Worm (Caenorhabditis elegans) whole organism, young adult: ENCODE data around the gene sre-14.
A peak's percentile ranks its signal among the peaks of the same experiment; 100 is the strongest.

Source experiments
- D2030.7 ChIP-seq: fragments of 200-800 bp; sonication (Bioruptor generic); IDR thresholded peaks from 2 replicates; pipeline ENCODE4 v1.3.6; 2022; ENCODE audit warnings: missing genetic modification reagents, missing genetic modification characterization, missing compliant biosample characterization
- F23B12.7 ChIP-seq: sonication (generic microtip); optimal IDR thresholded peaks from 2 replicates; lab custom pipeline; 2017; ENCODE audit warnings: missing genetic modification characterization, mild to moderate bottlenecking, missing compliant biosample characterization, antibody characterized with exemption, moderate library complexity; ENCODE audit not compliant: insufficient read depth
- F33H1.4 ChIP-seq: fragments of 200-800 bp; sonication (Bioruptor generic); IDR thresholded peaks from 2 replicates; pipeline ENCODE4 v1.3.6; 2022; ENCODE audit warnings: missing genetic modification reagents, missing genetic modification characterization, missing compliant biosample characterization
- K11D2.4 ChIP-seq: fragments of 200-800 bp; sonication (Bioruptor generic); IDR thresholded peaks from 2 replicates; pipeline ENCODE4 v1.3.6; 2022; ENCODE audit warnings: missing genetic modification reagents, missing genetic modification characterization, missing compliant biosample characterization
- T26A5.8 ChIP-seq: sonication (generic microtip); optimal IDR thresholded peaks from 2 replicates; lab custom pipeline; 2016; ENCODE audit warnings: missing genetic modification characterization, missing compliant biosample characterization
- aptf-2 ChIP-seq: fragments of 200-800 bp; sonication (Bioruptor generic); conservative IDR thresholded peaks from 2 replicates; pipeline ENCODE4 v1.3.6; 2022; ENCODE audit warnings: missing genetic modification reagents, missing genetic modification characterization, missing compliant biosample characterization
- atf-7 ChIP-seq: sonication (generic microtip); optimal IDR thresholded peaks from 2 replicates; lab custom pipeline; 2017; ENCODE audit warnings: mild to moderate bottlenecking, missing genetic modification characterization, missing compliant biosample characterization
- ceh-27 ChIP-seq: fragments of 200-800 bp; sonication (Bioruptor generic); optimal IDR thresholded peaks from 2 replicates; lab custom pipeline; 2018; ENCODE audit warnings: mild to moderate bottlenecking, missing genetic modification characterization, moderate library complexity, missing compliant biosample characterization
- dox-1 ChIP-seq: fragments of 200-800 bp; sonication (Bioruptor generic); IDR thresholded peaks from 2 replicates; pipeline ENCODE4 v1.3.6; 2022; ENCODE audit warnings: missing genetic modification reagents, missing genetic modification characterization, missing compliant biosample characterization
- ekl-4 ChIP-seq: fragments of 200-800 bp; sonication (Bioruptor generic); IDR thresholded peaks from 2 replicates; pipeline ENCODE4 v1.3.6; 2022; ENCODE audit warnings: missing genetic modification reagents, missing genetic modification characterization, missing compliant biosample characterization
- hmg-1.2 ChIP-seq: fragments of 200-800 bp; sonication (Bioruptor generic); IDR thresholded peaks from 2 replicates; pipeline ENCODE4 v1.3.6; 2022; ENCODE audit warnings: missing genetic modification reagents, missing genetic modification characterization, missing compliant biosample characterization
- lag-1 ChIP-seq: fragments of 200-800 bp; sonication (Bioruptor generic); IDR thresholded peaks from 2 replicates; pipeline ENCODE4 v1.3.6; 2022; ENCODE audit warnings: missing genetic modification reagents, missing genetic modification characterization, missing compliant biosample characterization
- let-526 ChIP-seq: fragments of 200-800 bp; sonication (Bioruptor generic); IDR thresholded peaks from 2 replicates; pipeline ENCODE4 v1.3.6; 2022; ENCODE audit warnings: missing genetic modification reagents, missing genetic modification characterization, missing compliant biosample characterization
- let-607 ChIP-seq, 2 experiments: fragments of 200-800 bp in 1 of 2; sonication (Bioruptor generic) in 1 of 2; sonication (generic microtip) in 1 of 2; optimal IDR thresholded peaks; 2 replicates each; lab custom pipeline; 2016 to 2018; ENCODE audit warnings: mild to moderate bottlenecking in 2 of 2, missing compliant biosample characterization in 2 of 2, missing genetic modification characterization in 2 of 2, moderate library complexity in 2 of 2, missing genotype in 1 of 2
- lin-40 ChIP-seq: sonication (generic microtip); optimal IDR thresholded peaks from 2 replicates; lab custom pipeline; 2016; ENCODE audit warnings: missing genetic modification characterization, mild to moderate bottlenecking, missing compliant biosample characterization, missing genotype, missing genetic modification reagents
- lsl-1 ChIP-seq: fragments of 200-800 bp; sonication (Bioruptor generic); optimal IDR thresholded peaks from 2 replicates; lab custom pipeline; 2018; ENCODE audit warnings: mild to moderate bottlenecking, missing genetic modification characterization, moderate library complexity, missing compliant biosample characterization
- madf-6 ChIP-seq: fragments of 200-800 bp; sonication (Bioruptor generic); IDR thresholded peaks from 2 replicates; pipeline ENCODE4 v1.3.6; 2022; ENCODE audit warnings: missing genetic modification reagents, missing genetic modification characterization, missing compliant biosample characterization
- madf-8 ChIP-seq: fragments of 200-800 bp; sonication (Bioruptor generic); conservative IDR thresholded peaks from 2 replicates; pipeline ENCODE4 v1.3.6; 2022; ENCODE audit warnings: missing genetic modification reagents, missing genetic modification characterization, missing compliant biosample characterization
- nhr-120 ChIP-seq: fragments of 200-800 bp; sonication (Bioruptor generic); IDR thresholded peaks from 2 replicates; pipeline ENCODE4 v1.3.6; 2022; ENCODE audit warnings: missing genetic modification characterization, missing compliant biosample characterization
- nhr-179 ChIP-seq: sonication (generic microtip); optimal IDR thresholded peaks from 2 replicates; lab custom pipeline; 2016; ENCODE audit warnings: mild to moderate bottlenecking, missing genetic modification characterization, missing compliant biosample characterization
- nhr-80 ChIP-seq: sonication (generic microtip); optimal IDR thresholded peaks from 2 replicates; lab custom pipeline; 2016; ENCODE audit warnings: missing genetic modification characterization, missing compliant biosample characterization
- rcor-1 ChIP-seq: fragments of 200-800 bp; sonication (Bioruptor generic); IDR thresholded peaks from 2 replicates; pipeline ENCODE4 v1.3.6; 2022; ENCODE audit warnings: missing genetic modification reagents, missing genetic modification characterization, missing compliant biosample characterization
- snpc-1.3 ChIP-seq: sonication (generic microtip); optimal IDR thresholded peaks from 2 replicates; lab custom pipeline; 2017; ENCODE audit warnings: missing genetic modification characterization, mild to moderate bottlenecking, missing compliant biosample characterization, antibody characterized with exemption, moderate library complexity, missing genotype, missing genetic modification reagents; ENCODE audit not compliant: insufficient read depth
- snpc-4 ChIP-seq, 5 experiments: fragments of 150-350 bp in 1 of 5; sonication (generic microtip) in 4 of 5; optimal IDR thresholded peaks; 2 replicates each; lab custom pipeline; 2014 to 2018; ENCODE audit warnings: missing genetic modification characterization in 5 of 5, missing biosample characterization in 3 of 5, antibody characterized with exemption in 2 of 5, mild to moderate bottlenecking in 2 of 5, missing compliant biosample characterization in 2 of 5, missing genotype in 2 of 5, moderate library complexity in 2 of 5, missing genetic modification reagents in 1 of 5
- unc-62 ChIP-seq: fragments of 150-350 bp; optimal IDR thresholded peaks from 2 replicates; lab custom pipeline; 2014; ENCODE audit warnings: missing biosample characterization, missing genetic modification reagents, missing genetic modification characterization
- xnd-1 ChIP-seq: sonication (generic microtip); optimal IDR thresholded peaks from 2 replicates; lab custom pipeline; 2016; ENCODE audit warnings: missing genotype, missing genetic modification reagents, missing genetic modification characterization, missing compliant biosample characterization
- ztf-18 ChIP-seq: sonication (generic microtip); optimal IDR thresholded peaks from 2 replicates; lab custom pipeline; 2016; ENCODE audit warnings: missing genotype, mild to moderate bottlenecking, missing genetic modification characterization, missing compliant biosample characterization
- ztf-26 ChIP-seq: sonication (generic microtip); optimal IDR thresholded peaks from 2 replicates; lab custom pipeline; 2017; ENCODE audit warnings: missing genetic modification characterization, missing compliant biosample characterization
- ztf-3 ChIP-seq: fragments of 200-800 bp; sonication (Bioruptor generic); optimal IDR thresholded peaks from 2 replicates; lab custom pipeline; 2018; ENCODE audit warnings: mild to moderate bottlenecking, missing genetic modification characterization, missing compliant biosample characterization

sre-14 gene

DNA sequence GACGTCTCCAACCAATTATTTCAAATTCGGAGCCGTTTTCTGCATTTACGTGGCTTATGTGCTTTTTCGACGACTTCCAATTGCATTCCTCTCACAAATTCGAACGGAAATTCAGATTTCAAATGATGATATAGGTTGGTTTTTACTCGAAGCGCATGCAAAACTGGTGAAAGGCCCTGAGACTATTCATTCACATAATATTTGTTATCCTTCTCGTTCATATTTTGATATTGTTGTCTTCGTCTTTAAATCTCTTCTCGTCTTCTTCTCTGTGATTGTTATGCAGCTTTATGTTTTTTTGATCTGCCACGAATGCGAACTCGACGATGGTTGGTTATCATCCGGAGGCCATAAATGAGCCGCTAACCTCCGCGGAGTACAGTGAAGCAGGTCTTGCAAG is 21.6 kb upstream of the sre-14 start, which contains the start of gene hpo-12:
Gene hpo-12 (plus strand): TSS at position 301 of the 400 bp plus-strand sequence.
- no peak for TF ChIP-seq rcor-1 (GFP tag; lab: Robert Waterston, UW)
- no peak for TF ChIP-seq ztf-26
- TF ChIP-seq unc-62 (GFP tag; lab: Kevin White, UChicago): no peak
- TF ChIP-seq ceh-27 (GFP tag; lab: Kevin White, UChicago): no peak
- TF ChIP-seq F23B12.7: no peak
- TF ChIP-seq ztf-3: no peak
- no peak for TF ChIP-seq hmg-1.2 (GFP tag; lab: Robert Waterston, UW)
- no peak for TF ChIP-seq aptf-2
- TF ChIP-seq lin-40 (tag; lab: Kevin White, UChicago): no peak
- TF ChIP-seq K11D2.4 (GFP tag; lab: Robert Waterston, UW): no peak
- no peak for TF ChIP-seq let-526 (GFP tag; lab: Robert Waterston, UW)
- TF ChIP-seq, all 124 proteins: peak for 0

DNA sequence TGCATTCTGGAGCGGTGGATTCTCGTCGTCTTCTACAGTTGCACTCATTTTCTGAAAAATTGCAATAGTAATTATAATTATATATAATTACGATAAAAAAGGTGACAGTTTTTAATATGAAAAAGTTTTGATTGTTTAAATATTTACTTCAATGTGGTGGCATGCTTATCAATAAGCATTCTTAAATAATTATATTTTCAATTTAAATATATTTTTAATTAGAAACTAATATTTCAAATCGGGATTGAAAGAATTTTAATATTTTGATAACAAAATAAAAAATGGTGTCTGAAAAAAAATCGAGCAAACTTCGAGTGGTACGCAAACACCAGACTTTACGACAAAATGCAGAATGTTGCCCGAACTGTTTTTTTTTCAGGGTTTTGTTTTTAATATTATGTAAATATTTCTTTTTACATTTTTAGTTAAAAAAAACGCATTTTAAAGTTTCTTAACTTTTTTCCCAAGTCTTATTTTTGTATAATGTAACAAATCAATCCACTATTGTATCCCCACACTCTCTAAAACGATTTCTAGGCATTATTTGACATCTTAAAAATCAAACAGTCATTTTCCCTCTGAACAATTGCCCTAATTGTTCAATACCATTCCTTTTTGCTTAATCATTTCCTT is 21.0 kb upstream of the sre-14 start, which contains the start of the genes C42C1.12 and C42C1.19:
Gene C42C1.12 (minus strand): TSS at position 51 of the 633 bp plus-strand sequence.
Gene C42C1.19 (plus strand): TSS at position 583 of the 633 bp plus-strand sequence.
- TF ChIP-seq lin-40 (tag; lab: Kevin White, UChicago): no peak
- TF ChIP-seq nhr-120 (GFP tag; lab: Robert Waterston, UW): no peak
- no peak for TF ChIP-seq ceh-27 (GFP tag; lab: Kevin White, UChicago)
- TF ChIP-seq F33H1.4 (GFP tag; lab: Robert Waterston, UW): 0 out of 2 replicates have a peak, but pooled peaks have one; percentile 24
- TF ChIP-seq atf-7 (tag; lab: Kevin White, UChicago): no peak
- TF ChIP-seq, all 124 proteins: peak for 1

DNA sequence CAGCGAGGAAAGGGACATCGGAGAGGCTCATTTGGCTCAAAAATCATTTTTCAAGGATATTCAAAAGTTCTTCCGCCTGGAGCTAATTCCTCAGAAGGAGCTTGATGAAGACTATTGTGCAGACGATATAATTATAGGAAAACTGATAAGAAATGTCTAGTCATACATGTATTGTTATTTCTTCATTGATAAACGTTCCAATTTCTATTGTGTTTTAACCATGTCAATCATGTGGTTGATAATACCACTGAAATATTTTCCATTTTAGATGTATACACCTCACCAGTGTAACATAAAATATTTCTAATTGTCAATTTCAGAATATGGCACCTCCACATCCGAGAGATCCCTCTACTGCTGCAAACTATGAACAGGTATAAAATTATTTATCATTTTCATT is 18.1 kb upstream of the sre-14 start, which contains the start of gene ltah-1.1:
Gene ltah-1.1 (plus strand): TSS at position 283 of the 400 bp plus-strand sequence.
- TF ChIP-seq let-607 (tag; optimal IDR thresholded peaks at IDR 0.05; lab: Kevin White, UChicago): peak; percentile 2 to 23
- no peak for TF ChIP-seq nhr-179 (tag; lab: Kevin White, UChicago)
- TF ChIP-seq nhr-80: peak; percentile 55
- TF ChIP-seq, all 124 proteins: peak for 2

DNA sequence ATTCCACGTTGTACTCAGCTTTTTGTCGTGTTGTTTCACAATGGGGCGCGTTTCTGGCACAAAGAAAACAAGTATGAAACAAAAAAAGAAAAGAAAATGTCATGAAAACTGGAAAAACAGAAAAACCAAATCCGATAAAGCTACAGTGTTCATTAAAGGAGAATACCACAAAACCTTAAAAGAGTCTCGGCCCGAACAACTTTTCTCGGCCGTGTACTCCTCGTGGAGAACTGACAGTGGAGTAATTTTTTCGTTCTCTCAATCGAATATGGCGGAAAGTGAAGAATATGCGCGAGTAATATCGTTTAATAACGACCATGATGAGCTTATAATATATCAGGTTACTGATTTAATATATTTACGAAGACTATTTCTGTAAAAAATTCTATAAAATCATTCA is 17.3 kb upstream of the sre-14 start, which contains the start of the genes tag-335 and vkmt-1:
Gene tag-335 (minus strand): TSS at position 88 of the 400 bp plus-strand sequence.
Gene vkmt-1 (plus strand): TSS at position 219 of the 400 bp plus-strand sequence.
- peak; percentile 68; the same call in 1 of the 2 replicates for TF ChIP-seq madf-6 (GFP tag; lab: Robert Waterston, UW)
- TF ChIP-seq xnd-1: peak; percentile 48
- no peak for TF ChIP-seq T26A5.8 (tag; lab: Kevin White, UChicago)
- TF ChIP-seq snpc-1.3: peak; percentile 24
- TF ChIP-seq lag-1 (GFP tag; lab: Robert Waterston, UW): no peak
- peak in 1 of 2 experiments; percentile 16 for TF ChIP-seq let-607 (tag; optimal IDR thresholded peaks at IDR 0.05; lab: Kevin White, UChicago)
- peak; percentile 74 for TF ChIP-seq lsl-1
- TF ChIP-seq madf-8: peak; percentile 11; the same call in 1 of the 2 replicates
- TF ChIP-seq D2030.7: 0 out of 2 replicates have a peak, but pooled peaks have one; percentile 36
- TF ChIP-seq F33H1.4 (GFP tag; lab: Robert Waterston, UW): peak; percentile 77
- TF ChIP-seq ekl-4 (GFP tag; lab: Robert Waterston, UW): no peak
- no peak for TF ChIP-seq snpc-4 (GFP tag; optimal IDR thresholded peaks at IDR 0.05; lab: Kevin White, UChicago)
- TF ChIP-seq snpc-4 (tag; optimal IDR thresholded peaks at IDR 0.05; lab: Kevin White, UChicago): peak in 1 of 4 experiments; percentile 21
- TF ChIP-seq dox-1 (GFP tag; lab: Robert Waterston, UW): 0 out of 2 replicates have a peak, but pooled peaks have one; percentile 17
- TF ChIP-seq ztf-18: no peak
